Fruit fly (Drosophila melanogaster): ENCODE results near the gene CG3071.

DNA sequence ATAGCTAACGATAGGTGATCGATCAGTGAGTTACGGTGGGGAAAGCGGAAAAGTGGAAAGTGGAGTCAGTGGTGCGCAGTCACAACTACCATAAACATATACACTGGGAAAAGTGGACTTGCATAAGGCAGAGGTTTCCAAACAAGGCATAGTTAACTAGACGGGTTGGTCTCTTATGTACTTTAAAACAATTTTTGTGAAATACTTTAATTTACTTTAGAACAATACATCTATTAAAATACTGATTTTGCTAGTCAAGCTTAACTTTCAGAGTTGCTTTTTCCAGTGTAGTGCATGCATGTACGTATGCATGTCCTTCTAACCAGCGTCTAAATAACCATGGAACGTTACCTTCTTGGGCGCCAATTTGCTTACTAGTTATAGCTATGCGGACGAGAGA, 42.7 kb upstream of the CG3071 start:
- TF ChIP-seq CTCF (optimal IDR thresholded peaks at IDR 0.05) (no peak), CG8478 (optimal IDR thresholded peaks at IDR 0.05) (no peak)

Measured in S2 (cell line).